Fruit fly (Drosophila melanogaster): ENCODE measurements around the gene Gr23a.

Gr23a gene

dm6 chr2L:2669523-2669922 is at the start of gene Gr23a:
TSS of gene Gr23a (plus strand) at chr2L:2669823.
- no peak for TF ChIP-seq gcm2 (GFP tag; optimal IDR thresholded peaks at IDR 0.05)
- no peak for TF ChIP-seq prd (optimal IDR thresholded peaks at IDR 0.05)
- TF ChIP-seq prd (GFP tag; IDR thresholded peaks at IDR 0.05): no peak
- TF ChIP-seq CG11093 (GFP tag; IDR thresholded peaks at IDR 0.05): no peak
- no peak for TF ChIP-seq CG17385 (GFP tag; optimal IDR thresholded peaks at IDR 0.05)
- no peak for TF ChIP-seq sna (GFP tag; IDR thresholded peaks at IDR 0.05; ENCODE audit: partially characterized antibody)
- TF ChIP-seq CG12769 (tag; optimal IDR thresholded peaks at IDR 0.05): no peak
- no peak for TF ChIP-seq Ravus (GFP tag; IDR thresholded peaks at IDR 0.05)
- TF ChIP-seq Ada2b (GFP tag; IDR thresholded peaks at IDR 0.05): no peak
- no peak for TF ChIP-seq CG12299 (tag; optimal IDR thresholded peaks at IDR 0.05)
- no peak for TF ChIP-seq sr (GFP tag; IDR thresholded peaks at IDR 0.05)
- TF ChIP-seq btn (GFP tag; optimal IDR thresholded peaks at IDR 0.05): no peak
- no peak for TF ChIP-seq CG10979 (tag; optimal IDR thresholded peaks at IDR 0.05)
- no peak for TF ChIP-seq mam (GFP tag; optimal IDR thresholded peaks at IDR 0.05)
- no peak for TF ChIP-seq ash1 (GFP tag; optimal IDR thresholded peaks at IDR 0.05)
- no peak for TF ChIP-seq CG10274 (GFP tag; optimal IDR thresholded peaks at IDR 0.05)
- TF ChIP-seq CG42726 (GFP tag; IDR thresholded peaks at IDR 0.05; ENCODE audit: partially characterized antibody): no peak
- no peak for TF ChIP-seq Elba2 (GFP tag; optimal IDR thresholded peaks at IDR 0.05)
- no peak for TF ChIP-seq Opbp (GFP tag; IDR thresholded peaks at IDR 0.05; ENCODE audit: partially characterized antibody)
- no peak for TF ChIP-seq CG9932 (GFP tag; IDR thresholded peaks at IDR 0.05)
- no peak for TF ChIP-seq Mad (GFP tag; optimal IDR thresholded peaks at IDR 0.05)

dm6 chr2L:2619887-2620286 is 49.7 kb upstream of the Gr23a start, which contains the start of gene CG43403:
TSS of gene CG43403 (plus strand) at chr2L:2620187.
- TF ChIP-seq CG15479 (GFP tag; optimal IDR thresholded peaks at IDR 0.05) (no peak), CG14014 (GFP tag; IDR thresholded peaks at IDR 0.05) (no peak), insv (GFP tag; optimal IDR thresholded peaks at IDR 0.05) (no peak), Ets65A (GFP tag) (peak; percentile 36), en (GFP tag; optimal IDR thresholded peaks at IDR 0.05) (no peak), chm (GFP tag; IDR thresholded peaks at IDR 0.05) (no peak), wdn (GFP tag; IDR thresholded peaks at IDR 0.05) (no peak), grau (tag; optimal IDR thresholded peaks at IDR 0.05) (no peak)

dm6 chr2L:2623947-2624346 is 45.7 kb upstream of the Gr23a start:
- TF ChIP-seq CG1233 (GFP tag; optimal IDR thresholded peaks at IDR 0.05) (no peak), Hr39 (optimal IDR thresholded peaks at IDR 0.05) (peak; percentile 30), h (optimal IDR thresholded peaks at IDR 0.05) (no peak), rib (GFP tag; IDR thresholded peaks at IDR 0.05) (no peak)

dm6 chr2L:2627507-2627906 is 42.1 kb upstream of the Gr23a start:
- no peak for TF ChIP-seq MESR4 (GFP tag; optimal IDR thresholded peaks at IDR 0.05)
- peak; percentile 17 for TF ChIP-seq Hr39 (optimal IDR thresholded peaks at IDR 0.05)

dm6 chr2L:2628760-2629159 is 40.9 kb upstream of the Gr23a start:
- no peak for TF ChIP-seq gt (GFP tag; IDR thresholded peaks at IDR 0.05)
- no peak for TF ChIP-seq schlank (tag; optimal IDR thresholded peaks at IDR 0.05)
- peak; percentile 92 for TF ChIP-seq Ets65A (GFP tag)
- no peak for TF ChIP-seq Bdp1 (GFP tag; optimal IDR thresholded peaks at IDR 0.05)

Measured in whole organism, embryonic.